Worm (Caenorhabditis elegans) whole organism, early embryonic: Measurements from ENCODE around the gene nhr-45.

ENCODE experiments used
- B0310.2 ChIP-seq: sonication (generic microtip); optimal IDR thresholded peaks from 2 replicates; lab custom pipeline; 2016; ENCODE audit warnings: mild to moderate bottlenecking, missing genetic modification characterization, missing compliant biosample characterization
- ama-1 ChIP-seq: fragments of 150-350 bp; optimal IDR thresholded peaks from 2 replicates; lab custom pipeline; 2014
- flt-1 ChIP-seq: fragments of 200-800 bp; sonication (Bioruptor generic); IDR thresholded peaks from 2 replicates; pipeline ENCODE4 v1.3.6; 2022; ENCODE audit warnings: missing genetic modification characterization, missing compliant biosample characterization
- scrt-1 ChIP-seq: fragments of 200-800 bp; sonication (Bioruptor generic); IDR thresholded peaks from 2 replicates; pipeline ENCODE4 v1.3.6; 2022; ENCODE audit warnings: missing genetic modification characterization, missing compliant biosample characterization
- tra-4 ChIP-seq: sonication (generic microtip); optimal IDR thresholded peaks from 2 replicates; lab custom pipeline; 2017; ENCODE audit warnings: missing genetic modification characterization, missing compliant biosample characterization

DNA sequence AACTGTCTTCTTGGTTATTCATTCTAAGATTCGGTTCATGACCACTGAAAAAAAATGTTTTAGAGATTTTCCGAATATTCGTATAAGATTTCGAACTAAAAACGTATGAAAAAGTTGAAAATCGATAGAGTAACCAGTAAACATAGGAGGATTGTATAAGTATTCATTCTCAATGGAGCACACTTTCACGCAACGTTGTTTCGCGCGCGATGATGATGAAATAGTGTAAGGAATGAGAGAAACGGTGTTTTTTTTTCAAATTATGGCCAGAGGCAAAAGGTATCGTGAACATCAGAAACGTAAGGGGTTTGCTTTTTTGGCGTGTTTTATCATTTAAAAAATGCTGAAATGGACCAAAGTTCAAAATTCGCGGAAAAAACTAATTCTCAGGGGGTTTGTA lies 40.5 kb downstream of the nhr-45 start, which contains the start of gene pqn-65:
- no peak for TF ChIP-seq B0310.2 (tag; lab: Kevin White, UChicago)
- no peak for TF ChIP-seq ama-1 (lab: Kevin White, UChicago)
- TF ChIP-seq tra-4 (tag; lab: Kevin White, UChicago) = no peak
- TF ChIP-seq scrt-1 (GFP tag; lab: Robert Waterston, UW) = no peak
- no peak for TF ChIP-seq flt-1
